Worm (Caenorhabditis elegans) whole organism, L4 larva: ENCODE results near the gene F48E3.6.

Source experiments
- F10B5.3 ChIP-seq: sonication (generic microtip); optimal IDR thresholded peaks from 2 replicates; lab custom pipeline; 2016; ENCODE audit warnings: mild to moderate bottlenecking, missing genetic modification characterization, missing compliant biosample characterization
- F26F4.8 ChIP-seq: fragments of 200-800 bp; sonication (Bioruptor generic); conservative IDR thresholded peaks from 2 replicates; pipeline ENCODE4 v1.3.6; 2022; ENCODE audit warnings: missing genetic modification characterization, missing compliant biosample characterization
- R02D3.7 ChIP-seq: fragments of 150-350 bp; sonication (generic microtip); optimal IDR thresholded peaks from 3 replicates; lab custom pipeline; 2014; ENCODE audit warnings: missing biosample characterization, missing genetic modification characterization
- T26A8.4 ChIP-seq: fragments of 200-800 bp; sonication (Bioruptor generic); IDR thresholded peaks from 2 replicates; pipeline ENCODE4 v1.3.6; 2022; ENCODE audit warnings: missing genetic modification characterization, missing compliant biosample characterization
- Y48G9A.11 ChIP-seq: fragments of 200-800 bp; sonication (Bioruptor generic); IDR thresholded peaks from 2 replicates; pipeline ENCODE4 v1.3.6; 2022; ENCODE audit warnings: missing genetic modification reagents, missing genetic modification characterization, missing compliant biosample characterization
- Y75B8A.6 ChIP-seq: fragments of 200-800 bp; sonication (Bioruptor generic); IDR thresholded peaks from 2 replicates; pipeline ENCODE4 v1.3.6; 2022; ENCODE audit warnings: missing genetic modification reagents, missing genetic modification characterization, missing compliant biosample characterization
- ZK337.2 ChIP-seq: fragments of 200-800 bp; sonication (Bioruptor generic); IDR thresholded peaks from 2 replicates; pipeline ENCODE4 v1.3.6; 2022; ENCODE audit warnings: missing genetic modification reagents, missing genetic modification characterization, missing compliant biosample characterization
- ZK546.5 ChIP-seq, 2 experiments: sonication (generic microtip); optimal IDR thresholded peaks; 2 replicates each; lab custom pipeline; 2017; ENCODE audit warnings: missing biosample characterization in 2 of 2, missing genetic modification characterization in 2 of 2
- aha-1 ChIP-seq: fragments of 150-350 bp; peaks from one replicate; lab custom pipeline; 2014; ENCODE audit warnings: missing biosample characterization, missing genetic modification characterization
- aly-2 ChIP-seq: sonication (generic microtip); optimal IDR thresholded peaks from 2 replicates; lab custom pipeline; 2018; ENCODE audit warnings: missing biosample characterization, missing genetic modification characterization
- ama-1 ChIP-seq: fragments of 150-350 bp; optimal IDR thresholded peaks from 2 replicates; lab custom pipeline; 2014; ENCODE audit warnings: inconsistent platforms, mixed read lengths
- ceh-28 ChIP-seq: fragments of 150-350 bp; optimal IDR thresholded peaks from 2 replicates; lab custom pipeline; 2014; ENCODE audit warnings: missing biosample characterization, missing genetic modification reagents, missing genetic modification characterization
- ces-1 ChIP-seq: fragments of 150-350 bp; sonication (generic microtip); optimal IDR thresholded peaks from 4 replicates; lab custom pipeline; 2014; ENCODE audit warnings: missing biosample characterization, missing genetic modification reagents, missing genetic modification characterization
- cey-2 ChIP-seq: sonication (generic microtip); optimal IDR thresholded peaks from 3 replicates; lab custom pipeline; 2017; ENCODE audit warnings: missing genetic modification characterization, mild to moderate bottlenecking, missing compliant biosample characterization, antibody characterized with exemption, borderline replicate concordance; ENCODE audit not compliant: insufficient read depth
- dmd-9 ChIP-seq: fragments of 200-800 bp; sonication (Bioruptor generic); IDR thresholded peaks from 2 replicates; pipeline ENCODE4 v1.3.6; 2022; ENCODE audit warnings: missing genetic modification reagents, missing genetic modification characterization, missing compliant biosample characterization
- fos-1 ChIP-seq: fragments of 150-350 bp; optimal IDR thresholded peaks from 2 replicates; lab custom pipeline; 2014; ENCODE audit warnings: missing biosample characterization, missing genetic modification characterization
- gei-8 ChIP-seq: fragments of 200-800 bp; sonication (Bioruptor generic); optimal IDR thresholded peaks from 2 replicates; lab custom pipeline; 2018; ENCODE audit warnings: mild to moderate bottlenecking, missing genetic modification characterization, missing compliant biosample characterization
- hif-1 ChIP-seq, 2 experiments: sonication (generic microtip); optimal IDR thresholded peaks; 2 replicates each; lab custom pipeline; 2016 to 2017; ENCODE audit warnings: missing compliant biosample characterization in 2 of 2, missing genetic modification characterization in 2 of 2, missing genetic modification reagents in 2 of 2, missing genotype in 2 of 2, mild to moderate bottlenecking in 1 of 2
- hlh-11 ChIP-seq: fragments of 200-800 bp; sonication (Bioruptor generic); optimal IDR thresholded peaks from 2 replicates; lab custom pipeline; 2018; ENCODE audit warnings: mild to moderate bottlenecking, missing genetic modification characterization, missing compliant biosample characterization
- lin-1 ChIP-seq: fragments of 200-800 bp; sonication (Bioruptor generic); IDR thresholded peaks from 2 replicates; pipeline ENCODE4 v1.3.6; 2022; ENCODE audit warnings: missing genetic modification reagents, missing genetic modification characterization, missing compliant biosample characterization
- lin-13 ChIP-seq: fragments of 150-350 bp; optimal IDR thresholded peaks from 2 replicates; lab custom pipeline; 2014; ENCODE audit warnings: missing biosample characterization, missing genetic modification reagents, missing genetic modification characterization
- lin-15B ChIP-seq: fragments of 150-350 bp; sonication (generic microtip); optimal IDR thresholded peaks from 3 replicates; lab custom pipeline; 2014; ENCODE audit warnings: missing biosample characterization, missing genetic modification characterization
- lsy-2 ChIP-seq, 2 experiments: fragments of 150-350 bp in 1 of 2; sonication (generic microtip) in 1 of 2; optimal IDR thresholded peaks; 2 replicates each; lab custom pipeline; 2014 to 2017; ENCODE audit warnings: missing biosample characterization in 2 of 2, missing genetic modification characterization in 2 of 2
- madf-5 ChIP-seq, 2 experiments: fragments of 200-800 bp; sonication (Bioruptor generic); IDR thresholded peaks; 2 replicates each; pipeline ENCODE4 v1.3.6; 2022; ENCODE audit warnings: missing compliant biosample characterization in 2 of 2, missing genetic modification characterization in 2 of 2
- madf-9 ChIP-seq: fragments of 200-800 bp; sonication (Bioruptor generic); conservative IDR thresholded peaks from 2 replicates; pipeline ENCODE4 v1.3.6; 2022; ENCODE audit warnings: missing genetic modification reagents, missing genetic modification characterization, missing compliant biosample characterization
- mxl-2 ChIP-seq: fragments of 200-800 bp; sonication (Bioruptor generic); conservative IDR thresholded peaks from 2 replicates; pipeline ENCODE4 v1.3.6; 2022; ENCODE audit warnings: missing genetic modification reagents, missing genetic modification characterization, missing compliant biosample characterization
- mxl-3 ChIP-seq: fragments of 200-800 bp; sonication (Bioruptor generic); optimal IDR thresholded peaks from 2 replicates; lab custom pipeline; 2018; ENCODE audit warnings: mild to moderate bottlenecking, missing genetic modification characterization, missing compliant biosample characterization
- nhr-111 ChIP-seq: fragments of 200-800 bp; sonication (Bioruptor generic); optimal IDR thresholded peaks from 2 replicates; lab custom pipeline; 2018; ENCODE audit warnings: mild to moderate bottlenecking, missing genetic modification characterization, missing compliant biosample characterization
- nhr-237 ChIP-seq: sonication (generic microtip); optimal IDR thresholded peaks from 2 replicates; lab custom pipeline; 2017; ENCODE audit warnings: missing biosample characterization, missing genetic modification characterization
- nhr-28 ChIP-seq: fragments of 150-350 bp; optimal IDR thresholded peaks from 2 replicates; lab custom pipeline; 2014; ENCODE audit warnings: missing biosample characterization, missing genetic modification characterization
- nhr-41 ChIP-seq: fragments of 200-800 bp; sonication (Bioruptor generic); IDR thresholded peaks from 2 replicates; pipeline ENCODE4 v1.3.6; 2022; ENCODE audit warnings: missing genetic modification reagents, missing genetic modification characterization, missing compliant biosample characterization
- nhr-48 ChIP-seq: sonication (generic microtip); optimal IDR thresholded peaks from 2 replicates; lab custom pipeline; 2016; ENCODE audit warnings: mild to moderate bottlenecking, missing genetic modification characterization, missing compliant biosample characterization
- nhr-76 ChIP-seq: fragments of 150-350 bp; optimal IDR thresholded peaks from 2 replicates; lab custom pipeline; 2014; ENCODE audit warnings: missing biosample characterization, missing genetic modification characterization
- pha-4 ChIP-seq, 2 experiments: fragments of 150-350 bp in 1 of 2; fragments of 200-800 bp in 1 of 2; sonication (Bioruptor generic) in 1 of 2; IDR thresholded peaks in 1 of 2; optimal IDR thresholded peaks in 1 of 2; 2 replicates each; pipeline versions ENCODE4 v1.3.6 to Lab custom; 2014 to 2022; ENCODE audit warnings: missing genetic modification characterization in 2 of 2, missing genetic modification reagents in 2 of 2, missing biosample characterization in 1 of 2, missing compliant biosample characterization in 1 of 2
- pqm-1 ChIP-seq: sonication (generic microtip); optimal IDR thresholded peaks from 2 replicates; lab custom pipeline; 2017; ENCODE audit warnings: missing biosample characterization, missing genetic modification characterization
- saeg-2 ChIP-seq: fragments of 200-800 bp; sonication (Bioruptor generic); IDR thresholded peaks from 2 replicates; pipeline ENCODE4 v1.3.6; 2022; ENCODE audit warnings: missing genetic modification reagents, missing genetic modification characterization, missing compliant biosample characterization
- sdz-12 ChIP-seq: fragments of 200-800 bp; sonication (Bioruptor generic); optimal IDR thresholded peaks from 2 replicates; lab custom pipeline; 2018; ENCODE audit warnings: mild to moderate bottlenecking, missing genetic modification characterization, missing compliant biosample characterization
- set-16 ChIP-seq: fragments of 200-800 bp; sonication (Bioruptor generic); IDR thresholded peaks from 2 replicates; pipeline ENCODE4 v1.3.6; 2022; ENCODE audit warnings: missing genetic modification reagents, missing genetic modification characterization, missing compliant biosample characterization
- snpc-1.2 ChIP-seq: fragments of 200-800 bp; sonication (Bioruptor generic); IDR thresholded peaks from 2 replicates; pipeline ENCODE4 v1.3.6; 2022; ENCODE audit warnings: missing genetic modification reagents, missing genetic modification characterization, missing compliant biosample characterization
- snpc-4 ChIP-seq: fragments of 150-350 bp; optimal IDR thresholded peaks from 2 replicates; lab custom pipeline; 2014; ENCODE audit warnings: missing biosample characterization, missing genetic modification characterization
- spr-3 ChIP-seq: fragments of 200-800 bp; sonication (Bioruptor generic); optimal IDR thresholded peaks from 2 replicates; lab custom pipeline; 2018; ENCODE audit warnings: mild to moderate bottlenecking, missing genetic modification characterization, missing compliant biosample characterization
- tra-1 ChIP-seq: fragments of 200-800 bp; sonication (Bioruptor generic); IDR thresholded peaks from 2 replicates; pipeline ENCODE4 v1.3.6; 2022; ENCODE audit warnings: missing genetic modification reagents, missing genetic modification characterization, missing compliant biosample characterization
- unc-130 ChIP-seq: sonication (generic microtip); optimal IDR thresholded peaks from 2 replicates; lab custom pipeline; 2016; ENCODE audit warnings: missing genetic modification reagents, missing genetic modification characterization, missing compliant biosample characterization
- unc-39 ChIP-seq: sonication (generic microtip); optimal IDR thresholded peaks from 2 replicates; lab custom pipeline; 2017; ENCODE audit warnings: missing biosample characterization, missing genetic modification characterization
- unc-62 ChIP-seq, 3 experiments: fragments of 150-350 bp in 1 of 3; sonication (generic microtip); optimal IDR thresholded peaks in 2 of 3; peaks in 1 of 3; 1 replicate in 1 of 3; 2 replicates in 2 of 3; lab custom pipeline; 2014 to 2017; ENCODE audit warnings: missing biosample characterization in 3 of 3, missing genetic modification characterization in 3 of 3, missing genetic modification reagents in 3 of 3, missing genotype in 1 of 3
- vab-7 ChIP-seq: fragments of 200-800 bp; sonication (Bioruptor generic); IDR thresholded peaks from 2 replicates; pipeline ENCODE4 v1.3.6; 2022; ENCODE audit warnings: missing genetic modification reagents, missing genetic modification characterization, missing compliant biosample characterization
- zip-2 ChIP-seq: fragments of 150-350 bp; optimal IDR thresholded peaks from 2 replicates; lab custom pipeline; 2014; ENCODE audit warnings: missing biosample characterization, missing genetic modification characterization

Gene F48E3.6

ce11 chrX:7480756-7481155 lies 22.0 kb downstream of the F48E3.6 start, which contains the start of gene F48E3.9:
F48E3.9 (plus strand) TSS chrX:7481056.
- TF ChIP-seq aly-2 (tag; lab: Kevin White, UChicago) (no peak), dmd-9 (GFP tag; lab: Robert Waterston, UW) (no peak), nhr-41 (no peak), spr-3 (GFP tag; lab: Kevin White, UChicago) (no peak), nhr-237 (tag; lab: Kevin White, UChicago) (no peak), F26F4.8 (GFP tag; lab: Robert Waterston, UW) (no peak), tra-1 (GFP tag; lab: Robert Waterston, UW) (no peak), hlh-11 (no peak), saeg-2 (GFP tag; lab: Robert Waterston, UW) (no peak), ama-1 (lab: Kevin White, UChicago) (no peak), unc-39 (tag; lab: Kevin White, UChicago) (no peak), nhr-28 (tag; lab: Kevin White, UChicago) (no peak), mxl-2 (GFP tag; lab: Robert Waterston, UW) (no peak), snpc-1.2 (no peak)

DNA sequence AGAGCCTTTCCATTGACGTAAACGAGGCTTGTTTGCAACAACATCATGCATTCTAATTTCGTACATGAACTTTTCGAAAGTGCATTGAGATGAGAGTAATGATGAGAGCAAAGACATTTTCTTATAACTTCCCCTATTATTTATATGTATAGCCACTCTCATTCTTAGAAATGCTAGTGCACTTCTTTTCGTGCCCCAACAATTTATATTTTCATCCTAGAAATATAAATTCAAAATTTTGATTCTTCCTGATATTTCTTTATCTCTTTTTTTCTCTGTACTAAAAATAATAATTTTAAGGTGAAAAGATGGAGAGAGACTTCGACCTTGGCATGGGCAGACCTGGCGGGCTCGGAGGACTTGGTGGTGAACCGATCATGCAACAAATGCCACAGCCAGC lies 23.8 kb downstream of the F48E3.6 start, which contains the start of gene mek-1:
Gene mek-1 (plus strand): TSS at position 301 of the 400 bp plus-strand sequence.
- TF ChIP-seq lin-1 (GFP tag; lab: Robert Waterston, UW) (no peak), mxl-2 (GFP tag; lab: Robert Waterston, UW) (no peak)

DNA sequence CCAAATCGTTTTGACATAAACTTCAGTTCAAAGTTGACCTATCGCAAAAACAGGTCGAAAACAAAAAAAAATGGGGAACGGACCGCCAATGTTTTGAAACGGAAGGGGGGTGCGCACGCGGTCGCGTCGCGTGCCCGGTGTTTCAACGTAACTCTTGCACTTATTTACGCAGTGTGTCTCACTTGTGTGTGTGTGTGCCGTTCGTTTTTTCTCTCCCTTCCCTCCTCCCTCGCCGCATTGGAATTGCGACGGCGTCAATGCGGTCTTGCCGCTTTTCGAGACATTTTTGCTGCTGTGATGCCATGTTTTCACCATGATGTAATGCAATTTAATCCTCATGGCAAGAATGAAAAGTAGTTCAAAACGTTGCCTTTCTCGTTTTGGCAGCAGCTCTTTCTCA lies 24.2 kb downstream of the F48E3.6 start:
- TF ChIP-seq lsy-2 (tag; optimal IDR thresholded peaks at IDR 0.05; lab: Kevin White, UChicago), result no peak
- no peak for TF ChIP-seq unc-130 (GFP tag; lab: Kevin White, UChicago)
- TF ChIP-seq pqm-1, result no peak
- TF ChIP-seq madf-5 (GFP tag; IDR thresholded peaks at IDR 0.05; lab: Robert Waterston, UW), result no peak
- no peak for TF ChIP-seq saeg-2 (GFP tag; lab: Robert Waterston, UW)
- no peak for TF ChIP-seq ZK546.5 (tag; optimal IDR thresholded peaks at IDR 0.05; lab: Kevin White, UChicago)
- no peak for TF ChIP-seq ces-1 (GFP tag; lab: Kevin White, UChicago)
- TF ChIP-seq nhr-48 (tag; lab: Kevin White, UChicago), result no peak
- TF ChIP-seq mxl-3 (GFP tag; lab: Kevin White, UChicago), result peak; percentile 91
- TF ChIP-seq vab-7, result no peak; the same call in 1 of the 2 replicates
- peak in 1 of 2 experiments; percentile 91 for TF ChIP-seq unc-62 (GFP tag; optimal IDR thresholded peaks at IDR 0.05 in 1 of 2; lab: Kevin White, UChicago)
- no peak for TF ChIP-seq unc-62 (tag; optimal IDR thresholded peaks at IDR 0.05; lab: Kevin White, UChicago)
- no peak for TF ChIP-seq R02D3.7 (tag; lab: Kevin White, UChicago)
- no peak for TF ChIP-seq snpc-1.2
- no peak for TF ChIP-seq lin-15B
- peak in 1 of 2 experiments; percentile 38 for TF ChIP-seq hif-1 (tag; optimal IDR thresholded peaks at IDR 0.05; lab: Kevin White, UChicago)
- TF ChIP-seq fos-1 (tag; lab: Kevin White, UChicago), result no peak
- no peak for TF ChIP-seq Y48G9A.11 (GFP tag; lab: Robert Waterston, UW)
- TF ChIP-seq snpc-4 (tag; lab: Kevin White, UChicago), result no peak
- no peak for TF ChIP-seq gei-8 (GFP tag; lab: Kevin White, UChicago)
- TF ChIP-seq pha-4 (GFP tag; IDR thresholded peaks at IDR 0.05; lab: Robert Waterston, UW), result no peak
- no peak for TF ChIP-seq pha-4 (tag; optimal IDR thresholded peaks at IDR 0.05; lab: Kevin White, UChicago)
- TF ChIP-seq F10B5.3 (tag; lab: Kevin White, UChicago), result no peak
- TF ChIP-seq zip-2 (tag; lab: Kevin White, UChicago), result no peak
- no peak for TF ChIP-seq nhr-76 (tag; lab: Kevin White, UChicago)
- no peak for TF ChIP-seq cey-2 (tag; lab: Kevin White, UChicago)
- 0 out of 2 replicates have a peak, but pooled peaks have one; percentile 18 for TF ChIP-seq set-16 (GFP tag; lab: Robert Waterston, UW)
- no peak for TF ChIP-seq nhr-111 (GFP tag; lab: Kevin White, UChicago)
- TF ChIP-seq Y75B8A.6, result no peak
- no peak for TF ChIP-seq tra-1 (GFP tag; lab: Robert Waterston, UW)
- TF ChIP-seq ZK337.2 (GFP tag; lab: Robert Waterston, UW), result no peak
- TF ChIP-seq T26A8.4, result no peak
- TF ChIP-seq aha-1, result no peak
- no peak for TF ChIP-seq sdz-12
- TF ChIP-seq ceh-28 (tag; lab: Kevin White, UChicago), result no peak
- no peak for TF ChIP-seq lin-13 (GFP tag; lab: Kevin White, UChicago)
- TF ChIP-seq ama-1 (lab: Kevin White, UChicago), result no peak
- TF ChIP-seq madf-9 (GFP tag; lab: Robert Waterston, UW), result 0 out of 2 replicates have a peak, but pooled peaks have one; percentile 2
